Worm (Caenorhabditis elegans) whole organism, L4 larva: ENCODE measurements around the gene btb-5.

Source experiments
- F26F4.8 ChIP-seq: fragments of 200-800 bp; sonication (Bioruptor generic); conservative IDR thresholded peaks from 2 replicates; pipeline ENCODE4 v1.3.6; 2022; ENCODE audit warnings: missing genetic modification characterization, missing compliant biosample characterization
- F44E2.7 ChIP-seq: fragments of 200-800 bp; sonication (Bioruptor generic); IDR thresholded peaks from 2 replicates; pipeline ENCODE4 v2.1.2; 2022; ENCODE audit warnings: missing genetic modification characterization, missing compliant biosample characterization
- T20F7.1 ChIP-seq: fragments of 200-800 bp; sonication (Bioruptor generic); optimal IDR thresholded peaks from 2 replicates; lab custom pipeline; 2018; ENCODE audit warnings: mild to moderate bottlenecking, missing genetic modification characterization, missing compliant biosample characterization
- T26A8.4 ChIP-seq: fragments of 200-800 bp; sonication (Bioruptor generic); IDR thresholded peaks from 2 replicates; pipeline ENCODE4 v1.3.6; 2022; ENCODE audit warnings: missing genetic modification characterization, missing compliant biosample characterization
- Y105C5A.15 ChIP-seq: fragments of 200-800 bp; sonication (Bioruptor generic); IDR thresholded peaks from 2 replicates; pipeline ENCODE4 v1.3.6; 2022; ENCODE audit warnings: missing genetic modification characterization, missing compliant biosample characterization
- Y5F2A.4 ChIP-seq: fragments of 200-800 bp; sonication (Bioruptor generic); optimal IDR thresholded peaks from 2 replicates; lab custom pipeline; 2018; ENCODE audit warnings: mild to moderate bottlenecking, missing genetic modification characterization, missing compliant biosample characterization
- Y75B8A.6 ChIP-seq: fragments of 200-800 bp; sonication (Bioruptor generic); IDR thresholded peaks from 2 replicates; pipeline ENCODE4 v1.3.6; 2022; ENCODE audit warnings: missing genetic modification reagents, missing genetic modification characterization, missing compliant biosample characterization
- ZK337.2 ChIP-seq: fragments of 200-800 bp; sonication (Bioruptor generic); IDR thresholded peaks from 2 replicates; pipeline ENCODE4 v1.3.6; 2022; ENCODE audit warnings: missing genetic modification reagents, missing genetic modification characterization, missing compliant biosample characterization
- aha-1 ChIP-seq: fragments of 150-350 bp; peaks from one replicate; lab custom pipeline; 2014; ENCODE audit warnings: missing biosample characterization, missing genetic modification characterization
- aly-2 ChIP-seq: sonication (generic microtip); optimal IDR thresholded peaks from 2 replicates; lab custom pipeline; 2018; ENCODE audit warnings: missing biosample characterization, missing genetic modification characterization
- arid-1 ChIP-seq: fragments of 200-800 bp; sonication (Bioruptor generic); conservative IDR thresholded peaks from 2 replicates; pipeline ENCODE4 v1.3.6; 2022; ENCODE audit warnings: missing genetic modification reagents, missing genetic modification characterization, missing compliant biosample characterization
- attf-4 ChIP-seq: sonication (generic microtip); optimal IDR thresholded peaks from 3 replicates; lab custom pipeline; 2017; ENCODE audit warnings: missing biosample characterization, missing genetic modification characterization
- ctbp-1 ChIP-seq: fragments of 200-800 bp; sonication (Bioruptor generic); IDR thresholded peaks from 2 replicates; pipeline ENCODE4 v1.3.6; 2022; ENCODE audit warnings: missing genetic modification reagents, missing genetic modification characterization, missing compliant biosample characterization
- daf-16 ChIP-seq, 3 experiments: sonication (generic microtip); optimal IDR thresholded peaks; 2 replicates each; lab custom pipeline; 2016 to 2017; ENCODE audit warnings: missing genetic modification characterization in 3 of 3, missing genetic modification reagents in 3 of 3, mild to moderate bottlenecking in 2 of 3, missing compliant biosample characterization in 2 of 3, missing biosample characterization in 1 of 3, moderate library complexity in 1 of 3
- dmd-9 ChIP-seq: fragments of 200-800 bp; sonication (Bioruptor generic); IDR thresholded peaks from 2 replicates; pipeline ENCODE4 v1.3.6; 2022; ENCODE audit warnings: missing genetic modification reagents, missing genetic modification characterization, missing compliant biosample characterization
- duxl-1 ChIP-seq: sonication (generic microtip); optimal IDR thresholded peaks from 2 replicates; lab custom pipeline; 2016; ENCODE audit warnings: mild to moderate bottlenecking, missing genetic modification characterization, moderate library complexity, missing compliant biosample characterization; ENCODE audit not compliant: poor library complexity
- dve-1 ChIP-seq: sonication (generic microtip); optimal IDR thresholded peaks from 2 replicates; lab custom pipeline; 2017; ENCODE audit warnings: antibody characterized with exemption, mild to moderate bottlenecking, missing genetic modification characterization, missing compliant biosample characterization; ENCODE audit not compliant: insufficient read depth
- egl-27 ChIP-seq: sonication (generic microtip); optimal IDR thresholded peaks from 3 replicates; lab custom pipeline; 2017; ENCODE audit warnings: missing biosample characterization, missing genetic modification reagents, missing genetic modification characterization
- egl-43 ChIP-seq: fragments of 200-800 bp; sonication (Bioruptor generic); IDR thresholded peaks from 2 replicates; pipeline ENCODE4 v1.3.6; 2022; ENCODE audit warnings: missing genetic modification reagents, missing genetic modification characterization, missing compliant biosample characterization
- fkh-10 ChIP-seq: fragments of 150-350 bp; optimal IDR thresholded peaks from 2 replicates; lab custom pipeline; 2014; ENCODE audit warnings: missing biosample characterization, missing genetic modification reagents, missing genetic modification characterization
- fos-1 ChIP-seq: fragments of 150-350 bp; optimal IDR thresholded peaks from 2 replicates; lab custom pipeline; 2014; ENCODE audit warnings: missing biosample characterization, missing genetic modification characterization
- gei-8 ChIP-seq: fragments of 200-800 bp; sonication (Bioruptor generic); optimal IDR thresholded peaks from 2 replicates; lab custom pipeline; 2018; ENCODE audit warnings: mild to moderate bottlenecking, missing genetic modification characterization, missing compliant biosample characterization
- hlh-11 ChIP-seq: fragments of 200-800 bp; sonication (Bioruptor generic); optimal IDR thresholded peaks from 2 replicates; lab custom pipeline; 2018; ENCODE audit warnings: mild to moderate bottlenecking, missing genetic modification characterization, missing compliant biosample characterization
- jun-1 ChIP-seq: fragments of 150-350 bp; optimal IDR thresholded peaks from 2 replicates; lab custom pipeline; 2014; ENCODE audit warnings: missing biosample characterization, missing genetic modification reagents, missing genetic modification characterization
- lim-7 ChIP-seq: fragments of 200-800 bp; sonication (Bioruptor generic); IDR thresholded peaks from 2 replicates; pipeline ENCODE4 v1.3.6; 2022; ENCODE audit warnings: missing genetic modification characterization, missing compliant biosample characterization
- lin-1 ChIP-seq: fragments of 200-800 bp; sonication (Bioruptor generic); IDR thresholded peaks from 2 replicates; pipeline ENCODE4 v1.3.6; 2022; ENCODE audit warnings: missing genetic modification reagents, missing genetic modification characterization, missing compliant biosample characterization
- lin-15B ChIP-seq: fragments of 150-350 bp; sonication (generic microtip); optimal IDR thresholded peaks from 3 replicates; lab custom pipeline; 2014; ENCODE audit warnings: missing biosample characterization, missing genetic modification characterization
- lin-38 ChIP-seq: fragments of 200-800 bp; sonication (Bioruptor generic); IDR thresholded peaks from 2 replicates; pipeline ENCODE4 v1.3.6; 2022; ENCODE audit warnings: missing genetic modification reagents, missing genetic modification characterization, missing compliant biosample characterization
- lin-39 ChIP-seq: fragments of 150-350 bp; optimal IDR thresholded peaks from 2 replicates; lab custom pipeline; 2014; ENCODE audit warnings: missing biosample characterization, missing genetic modification reagents, missing genetic modification characterization
- madf-5 ChIP-seq, 2 experiments: fragments of 200-800 bp; sonication (Bioruptor generic); IDR thresholded peaks; 2 replicates each; pipeline ENCODE4 v1.3.6; 2022; ENCODE audit warnings: missing compliant biosample characterization in 2 of 2, missing genetic modification characterization in 2 of 2
- mdl-1 ChIP-seq, 2 experiments: fragments of 150-350 bp in 1 of 2; sonication (generic microtip) in 1 of 2; optimal IDR thresholded peaks; 2 replicates each; lab custom pipeline; 2014 to 2017; ENCODE audit warnings: missing biosample characterization in 2 of 2, missing genetic modification characterization in 2 of 2
- mdt-29 ChIP-seq: fragments of 200-800 bp; sonication (Bioruptor generic); IDR thresholded peaks from 2 replicates; pipeline ENCODE4 v1.3.6; 2022; ENCODE audit warnings: missing genetic modification reagents, missing genetic modification characterization, missing compliant biosample characterization
- mep-1 ChIP-seq: fragments of 150-350 bp; sonication (generic microtip); optimal IDR thresholded peaks from 3 replicates; lab custom pipeline; 2014; ENCODE audit warnings: missing biosample characterization, missing genetic modification characterization
- mxl-2 ChIP-seq: fragments of 200-800 bp; sonication (Bioruptor generic); conservative IDR thresholded peaks from 2 replicates; pipeline ENCODE4 v1.3.6; 2022; ENCODE audit warnings: missing genetic modification reagents, missing genetic modification characterization, missing compliant biosample characterization
- nhr-102 ChIP-seq: sonication (generic microtip); optimal IDR thresholded peaks from 2 replicates; lab custom pipeline; 2016; ENCODE audit warnings: mild to moderate bottlenecking, missing genetic modification characterization, moderate library complexity, missing compliant biosample characterization
- nhr-11 ChIP-seq: fragments of 150-350 bp; optimal IDR thresholded peaks from 2 replicates; lab custom pipeline; 2014; ENCODE audit warnings: missing biosample characterization, missing genetic modification characterization
- nhr-237 ChIP-seq: sonication (generic microtip); optimal IDR thresholded peaks from 2 replicates; lab custom pipeline; 2017; ENCODE audit warnings: missing biosample characterization, missing genetic modification characterization
- nhr-25 ChIP-seq: sonication (generic microtip); optimal IDR thresholded peaks from 2 replicates; lab custom pipeline; 2017; ENCODE audit warnings: missing genetic modification characterization, mild to moderate bottlenecking, missing compliant biosample characterization, antibody characterized with exemption, moderate library complexity, borderline replicate concordance; ENCODE audit not compliant: insufficient read depth
- nhr-42 ChIP-seq: fragments of 200-800 bp; sonication (Bioruptor generic); IDR thresholded peaks from 2 replicates; pipeline ENCODE4 v1.3.6; 2022; ENCODE audit warnings: missing genetic modification characterization, missing compliant biosample characterization
- nhr-6 ChIP-seq: fragments of 150-350 bp; optimal IDR thresholded peaks from 2 replicates; lab custom pipeline; 2014; ENCODE audit warnings: missing biosample characterization, missing genetic modification characterization
- nhr-76 ChIP-seq: fragments of 150-350 bp; optimal IDR thresholded peaks from 2 replicates; lab custom pipeline; 2014; ENCODE audit warnings: missing biosample characterization, missing genetic modification characterization
- pqm-1 ChIP-seq: sonication (generic microtip); optimal IDR thresholded peaks from 2 replicates; lab custom pipeline; 2017; ENCODE audit warnings: missing biosample characterization, missing genetic modification characterization
- saeg-2 ChIP-seq: fragments of 200-800 bp; sonication (Bioruptor generic); IDR thresholded peaks from 2 replicates; pipeline ENCODE4 v1.3.6; 2022; ENCODE audit warnings: missing genetic modification reagents, missing genetic modification characterization, missing compliant biosample characterization
- set-16 ChIP-seq: fragments of 200-800 bp; sonication (Bioruptor generic); IDR thresholded peaks from 2 replicates; pipeline ENCODE4 v1.3.6; 2022; ENCODE audit warnings: missing genetic modification reagents, missing genetic modification characterization, missing compliant biosample characterization
- skn-1 ChIP-seq: fragments of 150-350 bp; optimal IDR thresholded peaks from 2 replicates; lab custom pipeline; 2014; ENCODE audit warnings: missing biosample characterization, missing genetic modification characterization
- snpc-1.2 ChIP-seq: fragments of 200-800 bp; sonication (Bioruptor generic); IDR thresholded peaks from 2 replicates; pipeline ENCODE4 v1.3.6; 2022; ENCODE audit warnings: missing genetic modification reagents, missing genetic modification characterization, missing compliant biosample characterization
- spr-3 ChIP-seq: fragments of 200-800 bp; sonication (Bioruptor generic); optimal IDR thresholded peaks from 2 replicates; lab custom pipeline; 2018; ENCODE audit warnings: mild to moderate bottlenecking, missing genetic modification characterization, missing compliant biosample characterization
- unc-62 ChIP-seq, 3 experiments: fragments of 150-350 bp in 1 of 3; sonication (generic microtip); optimal IDR thresholded peaks in 2 of 3; peaks in 1 of 3; 1 replicate in 1 of 3; 2 replicates in 2 of 3; lab custom pipeline; 2014 to 2017; ENCODE audit warnings: missing biosample characterization in 3 of 3, missing genetic modification characterization in 3 of 3, missing genetic modification reagents in 3 of 3, missing genotype in 1 of 3
- zag-1 ChIP-seq: fragments of 150-350 bp; optimal IDR thresholded peaks from 2 replicates; lab custom pipeline; 2014; ENCODE audit warnings: missing biosample characterization, missing genetic modification characterization
- ztf-7 ChIP-seq: fragments of 150-350 bp; optimal IDR thresholded peaks from 2 replicates; lab custom pipeline; 2014; ENCODE audit warnings: missing biosample characterization, missing genetic modification characterization

The btb-5 gene

ce11 chrIII:89155-89554 is 28.2 kb upstream of the btb-5 start (continued):
- no peak for TF ChIP-seq ZK337.2
- TF ChIP-seq unc-62 (GFP tag; optimal IDR thresholded peaks at IDR 0.05 in 1 of 2; lab: Kevin White, UChicago), result peak in 1 of 2 experiments; percentile 84
- TF ChIP-seq unc-62 (tag; optimal IDR thresholded peaks at IDR 0.05; lab: Kevin White, UChicago), result no peak
- TF ChIP-seq lin-38 (GFP tag; lab: Robert Waterston, UW), result peak; percentile 79
- no peak for TF ChIP-seq mdt-29 (GFP tag; lab: Robert Waterston, UW)
- no peak for TF ChIP-seq zag-1 (tag; lab: Kevin White, UChicago)
- no peak for TF ChIP-seq attf-4 (tag; lab: Kevin White, UChicago)
- TF ChIP-seq egl-43 (GFP tag; lab: Robert Waterston, UW), result peak; percentile 79; the same call in 1 of the 2 replicates
- TF ChIP-seq nhr-6, result no peak
- no peak for TF ChIP-seq lin-39
- TF ChIP-seq mxl-2 (GFP tag; lab: Robert Waterston, UW), result no peak
- peak; percentile 83 for TF ChIP-seq T20F7.1 (GFP tag; lab: Kevin White, UChicago)
- TF ChIP-seq spr-3 (GFP tag; lab: Kevin White, UChicago), result peak; percentile 52
- peak; percentile 70 for TF ChIP-seq dve-1 (tag; lab: Kevin White, UChicago)
- TF ChIP-seq jun-1, result no peak
- peak; percentile 78; the same call in 1 of the 2 replicates for TF ChIP-seq Y105C5A.15
- TF ChIP-seq gei-8 (GFP tag; lab: Kevin White, UChicago), result peak; percentile 56
- 0 out of 2 replicates have a peak, but pooled peaks have one; percentile 47 for TF ChIP-seq nhr-42 (GFP tag; lab: Robert Waterston, UW)
- peak; percentile 81 for TF ChIP-seq lim-7
- peak; percentile 71 for TF ChIP-seq snpc-1.2 (GFP tag; lab: Robert Waterston, UW)
- TF ChIP-seq dmd-9 (GFP tag; lab: Robert Waterston, UW), result 0 out of 2 replicates have a peak, but pooled peaks have one; percentile 55
- TF ChIP-seq nhr-237 (tag; lab: Kevin White, UChicago), result no peak
- TF ChIP-seq ztf-7 (tag; lab: Kevin White, UChicago), result peak; percentile 26
- no peak for TF ChIP-seq lin-15B (tag; lab: Kevin White, UChicago)
- TF ChIP-seq duxl-1 (tag; lab: Kevin White, UChicago), result peak; percentile 84
- peak in 1 of 2 experiments; percentile 75 for TF ChIP-seq daf-16 (GFP tag; optimal IDR thresholded peaks at IDR 0.05; lab: Kevin White, UChicago)
- peak; percentile 41 for TF ChIP-seq daf-16 (tag; optimal IDR thresholded peaks at IDR 0.05; lab: Kevin White, UChicago)
- TF ChIP-seq arid-1 (GFP tag; lab: Robert Waterston, UW), result peak; percentile 81
- TF ChIP-seq nhr-76 (tag; lab: Kevin White, UChicago), result no peak
- TF ChIP-seq nhr-102 (tag; lab: Kevin White, UChicago), result peak; percentile 52
- TF ChIP-seq madf-5 (GFP tag; IDR thresholded peaks at IDR 0.05; lab: Robert Waterston, UW), result peak in 1 of 2 experiments; percentile 79; a peak in 2 of 4 replicates
- TF ChIP-seq F26F4.8 (GFP tag; lab: Robert Waterston, UW), result peak; percentile 66; the same call in 1 of the 2 replicates
- no peak for TF ChIP-seq skn-1 (tag; lab: Kevin White, UChicago)
- no peak for TF ChIP-seq mdl-1 (tag; optimal IDR thresholded peaks at IDR 0.05; lab: Kevin White, UChicago)
- peak; percentile 49 for TF ChIP-seq hlh-11 (tag; lab: Kevin White, UChicago)
- peak; percentile 68 for TF ChIP-seq T26A8.4
- no peak for TF ChIP-seq pqm-1 (tag; lab: Kevin White, UChicago)
- peak; percentile 69 for TF ChIP-seq mep-1
- TF ChIP-seq nhr-25 (tag; lab: Kevin White, UChicago), result no peak
- TF ChIP-seq fkh-10, result no peak
- peak; percentile 44; the same call in 1 of the 2 replicates for TF ChIP-seq ctbp-1 (GFP tag; lab: Robert Waterston, UW)
- no peak for TF ChIP-seq aha-1 (tag; lab: Kevin White, UChicago)
- 0 out of 2 replicates have a peak, but pooled peaks have one; percentile 52 for TF ChIP-seq saeg-2 (GFP tag; lab: Robert Waterston, UW)
- no peak for TF ChIP-seq Y75B8A.6 (GFP tag; lab: Robert Waterston, UW)
- no peak for TF ChIP-seq fos-1 (tag; lab: Kevin White, UChicago)
- TF ChIP-seq lin-1 (GFP tag; lab: Robert Waterston, UW), result peak; percentile 47; the same call in 1 of the 2 replicates
- TF ChIP-seq nhr-11 (tag; lab: Kevin White, UChicago), result no peak
- TF ChIP-seq Y5F2A.4 (GFP tag; lab: Kevin White, UChicago), result peak; percentile 50
- no peak for TF ChIP-seq aly-2 (tag; lab: Kevin White, UChicago)
- TF ChIP-seq egl-27, result no peak
- no peak for TF ChIP-seq set-16 (GFP tag; lab: Robert Waterston, UW)
- peak; percentile 82; the same call in 1 of the 2 replicates for TF ChIP-seq F44E2.7 (GFP tag; lab: Robert Waterston, UW)
